Fruit fly (Drosophila melanogaster) whole organism: ENCODE results near the gene CG13062.

Source experiments
- CG8478 ChIP-seq: fragments of >200 bp; optimal IDR thresholded peaks from 2 replicates; lab custom pipeline; 2018; ENCODE audit warnings: inconsistent platforms
- Dll ChIP-seq: fragments of >200 bp; optimal IDR thresholded peaks from 2 replicates; lab custom pipeline; 2017
- EcR ChIP-seq, 2 experiments: fragments of >200 bp; optimal IDR thresholded peaks; 2 replicates each; lab custom pipeline; 2017; ENCODE audit warnings: missing biosample characterization in 2 of 2, missing genetic modification characterization in 2 of 2, missing genetic modification reagents in 2 of 2
- pan ChIP-seq: fragments of >200 bp; optimal IDR thresholded peaks from 2 replicates; lab custom pipeline; 2017
- psq ChIP-seq: fragments of >200 bp; optimal IDR thresholded peaks from 2 replicates; lab custom pipeline; 2017
- usp ChIP-seq: fragments of >200 bp; optimal IDR thresholded peaks from 2 replicates; lab custom pipeline; 2017; ENCODE audit warnings: missing biosample characterization, missing genetic modification characterization, mixed read lengths

- TF ChIP-seq usp (GFP tag; lab: Kevin White, UChicago) (no peak), Dll (lab: Kevin White, UChicago) (no peak), psq (lab: Kevin White, UChicago) (no peak), CG8478 (lab: Kevin White, UChicago) (no peak), EcR (GFP tag; optimal IDR thresholded peaks at IDR 0.05; lab: Kevin White, UChicago) (no peak), pan (no peak)
These were observed 23.7 kb downstream of the CG13062 start for dm6 chr3L:16337739-16338138.
